Fruit fly (Drosophila melanogaster): ENCODE data around the gene CG15347.
A peak's percentile ranks its signal among the peaks of the same experiment; 100 is the strongest.

CG15347 gene

dm6 chrX:8466729-8467215, 6.1 kb upstream of the CG15347 start:
- TF ChIP-seq CG6808 (GFP tag; optimal IDR thresholded peaks at IDR 0.05) (no peak), CG10669 (GFP tag; optimal IDR thresholded peaks at IDR 0.05) (no peak), Gug (GFP tag; IDR thresholded peaks at IDR 0.05) (no peak), CG6792 (GFP tag; optimal IDR thresholded peaks at IDR 0.05) (no peak), CG8319 (GFP tag; optimal IDR thresholded peaks at IDR 0.05) (no peak), fd59A (GFP tag; optimal IDR thresholded peaks at IDR 0.05) (no peak), Sox102F (GFP tag; optimal IDR thresholded peaks at IDR 0.05) (no peak), dsx (GFP tag; optimal IDR thresholded peaks at IDR 0.05; ENCODE audit: poor library complexity, severe bottlenecking) (peak; percentile 97), CG15336 (GFP tag; IDR thresholded peaks at IDR 0.05) (no peak), CG11902 (GFP tag; optimal IDR thresholded peaks at IDR 0.05) (no peak), cyc (GFP tag; optimal IDR thresholded peaks at IDR 0.05) (no peak), net (GFP tag; optimal IDR thresholded peaks at IDR 0.05) (no peak), vri (GFP tag; optimal IDR thresholded peaks at IDR 0.05) (no peak), CG4318 (GFP tag; optimal IDR thresholded peaks at IDR 0.05) (no peak), Eip78C (GFP tag) (peak; percentile 4), CG9139 (GFP tag; optimal IDR thresholded peaks at IDR 0.05) (no peak)

DNA sequence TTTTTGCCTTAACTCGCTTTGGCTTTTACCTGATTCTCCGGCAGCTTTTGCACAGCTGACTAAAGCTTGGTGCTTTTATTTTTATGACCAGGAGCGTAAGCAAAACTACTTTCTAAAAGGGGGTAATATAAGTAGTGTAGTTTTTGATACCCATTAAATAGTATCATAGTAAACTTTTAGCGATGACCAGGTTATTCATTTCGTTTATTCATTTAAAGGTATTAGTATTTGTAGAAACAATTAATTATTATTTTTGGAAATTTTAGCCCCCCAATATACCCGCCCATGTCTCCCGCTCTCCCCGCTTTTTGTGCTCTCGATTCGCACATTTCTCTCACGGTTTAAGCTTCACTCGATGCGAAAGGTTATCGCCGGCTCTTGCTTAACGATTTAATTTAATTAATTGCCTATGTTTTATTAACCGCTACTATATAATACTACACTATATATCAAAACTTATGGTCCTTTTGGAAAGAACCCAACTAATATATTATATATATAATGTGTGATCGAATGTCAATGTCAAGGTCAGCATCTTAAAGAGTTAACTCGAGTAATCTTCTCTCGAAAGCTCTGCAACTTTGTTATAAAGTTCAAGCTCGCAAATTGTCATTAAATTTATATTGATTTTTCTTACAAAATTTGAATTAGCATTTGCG, 3.8 kb upstream of the CG15347 start, which contains the start of gene Sptr:
Gene Sptr (minus strand): TSS at position 61 of the 659 bp plus-strand sequence.
- peak; percentile 86 for TF ChIP-seq CG11902 (GFP tag; optimal IDR thresholded peaks at IDR 0.05)
- TF ChIP-seq Ets96B (tag; optimal IDR thresholded peaks at IDR 0.05), result peak; percentile 95
- TF ChIP-seq Met (GFP tag; optimal IDR thresholded peaks at IDR 0.05), result peak; percentile 96
- TF ChIP-seq CG9139 (GFP tag; optimal IDR thresholded peaks at IDR 0.05), result peak; percentile 92
- peak; percentile 92 for TF ChIP-seq CG8319 (GFP tag; optimal IDR thresholded peaks at IDR 0.05)
- peak; percentile 90 for TF ChIP-seq Hr4 (GFP tag; optimal IDR thresholded peaks at IDR 0.05)
- TF ChIP-seq ss (GFP tag; optimal IDR thresholded peaks at IDR 0.05), result peak; percentile 92 to 96
- peak; percentile 94 for TF ChIP-seq CG34406 (GFP tag; optimal IDR thresholded peaks at IDR 0.05)
- peak; percentile 96 for TF ChIP-seq CG8632 (GFP tag; optimal IDR thresholded peaks at IDR 0.05)
- TF ChIP-seq dsx (GFP tag; optimal IDR thresholded peaks at IDR 0.05; ENCODE audit: poor library complexity, severe bottlenecking), result peak; percentile 94
- peak; percentile 89 for TF ChIP-seq spab (GFP tag; optimal IDR thresholded peaks at IDR 0.05)
- peak; percentile 95 for TF ChIP-seq CG3919 (GFP tag; optimal IDR thresholded peaks at IDR 0.05)
- TF ChIP-seq svp (GFP tag), result peak; percentile 98
- no peak for TF ChIP-seq Hr38 (GFP tag; optimal IDR thresholded peaks at IDR 0.05)
- peak; percentile 94 for TF ChIP-seq CG6276 (GFP tag; optimal IDR thresholded peaks at IDR 0.05)
- no peak for TF ChIP-seq fkh (GFP tag; optimal IDR thresholded peaks at IDR 0.05)
- peak; percentile 88 for TF ChIP-seq fd85E (GFP tag; optimal IDR thresholded peaks at IDR 0.05)
- TF ChIP-seq CG16779 (tag; optimal IDR thresholded peaks at IDR 0.05), result peak; percentile 92
- TF ChIP-seq Hr39 (GFP tag; optimal IDR thresholded peaks at IDR 0.05), result peak; percentile 90
- peak; percentile 92 for TF ChIP-seq CG31627 (GFP tag; optimal IDR thresholded peaks at IDR 0.05)
- TF ChIP-seq OdsH (GFP tag; optimal IDR thresholded peaks at IDR 0.05), result peak; percentile 93
- TF ChIP-seq Eip78C (GFP tag), result peak; percentile 99
- peak; percentile 92 for TF ChIP-seq CG6808 (GFP tag; optimal IDR thresholded peaks at IDR 0.05)
- peak; percentile 92 for TF ChIP-seq CG7368 (GFP tag; optimal IDR thresholded peaks at IDR 0.05)
- peak; percentile 95 for TF ChIP-seq Smox (GFP tag; optimal IDR thresholded peaks at IDR 0.05)
- peak; percentile 96 for TF ChIP-seq eg (GFP tag; IDR thresholded peaks at IDR 0.05)
- peak; percentile 95 for TF ChIP-seq pdm3 (GFP tag; optimal IDR thresholded peaks at IDR 0.05)
- peak; percentile 96 for TF ChIP-seq topi (GFP tag; optimal IDR thresholded peaks at IDR 0.05)
- peak; percentile 94 for TF ChIP-seq Sox102F (GFP tag; optimal IDR thresholded peaks at IDR 0.05)
- TF ChIP-seq net (GFP tag; optimal IDR thresholded peaks at IDR 0.05), result peak; percentile 95
- peak; percentile 86 for TF ChIP-seq dac (GFP tag; optimal IDR thresholded peaks at IDR 0.05)
- peak; percentile 89 for TF ChIP-seq fd59A (GFP tag; optimal IDR thresholded peaks at IDR 0.05)
- peak; percentile 96 for TF ChIP-seq lz (GFP tag; optimal IDR thresholded peaks at IDR 0.05)
- TF ChIP-seq CG8119 (GFP tag; IDR thresholded peaks at IDR 0.05), result peak; percentile 96
- TF ChIP-seq Eip75B (GFP tag; optimal IDR thresholded peaks at IDR 0.05), result peak; percentile 95
- TF ChIP-seq Gug (GFP tag; IDR thresholded peaks at IDR 0.05), result peak; percentile 91
- peak; percentile 76 to 85 for TF ChIP-seq salr (GFP tag; optimal IDR thresholded peaks at IDR 0.05)
- peak; percentile 93 for TF ChIP-seq Lpt (GFP tag; optimal IDR thresholded peaks at IDR 0.05)
- peak; percentile 93 for TF ChIP-seq CG6854 (GFP tag; optimal IDR thresholded peaks at IDR 0.05)
- TF ChIP-seq Sox15 (GFP tag; optimal IDR thresholded peaks at IDR 0.05), result peak; percentile 87
- peak; percentile 92 for TF ChIP-seq CG11762 (GFP tag; optimal IDR thresholded peaks at IDR 0.05; ENCODE audit: insufficient read depth)
